Fruit fly (Drosophila melanogaster) whole organism, pupa: ENCODE data around the gene chm.

ENCODE experiments used
- CG12605 ChIP-seq: fragments of 200-800 bp; sonication (Bioruptor generic); IDR thresholded peaks from 2 replicates; pipeline ENCODE4 v1.3.6; 2022; ENCODE audit warnings: missing biosample characterization, missing genetic modification characterization
- CG13204 ChIP-seq: fragments of 200-800 bp; sonication (Bioruptor generic); optimal IDR thresholded peaks from 2 replicates; lab custom pipeline; 2018; ENCODE audit warnings: missing biosample characterization, mild to moderate bottlenecking, missing genetic modification characterization, moderate library complexity
- CG14655 ChIP-seq: fragments of 200-800 bp; sonication (Bioruptor generic); optimal IDR thresholded peaks from 3 replicates; lab custom pipeline; 2017; ENCODE audit warnings: mild to moderate bottlenecking, missing biosample characterization, missing genetic modification reagents, missing genetic modification characterization
- CG15710 ChIP-seq: fragments of 200-800 bp; sonication (Bioruptor generic); optimal IDR thresholded peaks from 2 replicates; lab custom pipeline; 2018; ENCODE audit warnings: missing biosample characterization, mild to moderate bottlenecking, missing genetic modification characterization, moderate library complexity
- CG17806 ChIP-seq: fragments of 200-800 bp; sonication (Bioruptor generic); optimal IDR thresholded peaks from 2 replicates; lab custom pipeline; 2018; ENCODE audit warnings: missing biosample characterization, mild to moderate bottlenecking, missing genetic modification characterization, moderate library complexity
- CG32121 ChIP-seq: fragments of 200-800 bp; sonication (Bioruptor generic); IDR thresholded peaks from 2 replicates; pipeline ENCODE4 v1.3.6; 2022; ENCODE audit warnings: missing biosample characterization, missing genetic modification characterization
- CG34367 ChIP-seq: fragments of 200-800 bp; sonication (Bioruptor generic); optimal IDR thresholded peaks from 2 replicates; lab custom pipeline; 2018; ENCODE audit warnings: missing biosample characterization, mild to moderate bottlenecking, missing genetic modification characterization
- CG4496 ChIP-seq: fragments of 200-800 bp; sonication (Bioruptor generic); IDR thresholded peaks from 3 replicates; pipeline ENCODE4 v1.3.6; 2022; ENCODE audit warnings: missing biosample characterization, missing genetic modification characterization
- CG8301 ChIP-seq: fragments of 200-800 bp; sonication (Bioruptor generic); optimal IDR thresholded peaks from 2 replicates; lab custom pipeline; 2018; ENCODE audit warnings: missing biosample characterization, mild to moderate bottlenecking, missing genetic modification characterization
- EcR ChIP-seq: fragments of 200-800 bp; sonication (Bioruptor generic); optimal IDR thresholded peaks from 3 replicates; lab custom pipeline; 2019; ENCODE audit warnings: missing biosample characterization, missing genetic modification characterization, mild to moderate bottlenecking, moderate library complexity, missing genetic modification reagents
- Pif1A ChIP-seq: fragments of 200-800 bp; sonication (Bioruptor generic); optimal IDR thresholded peaks from 3 replicates; lab custom pipeline; 2016; ENCODE audit warnings: missing biosample characterization, missing genetic modification characterization
- fd96Ca ChIP-seq: fragments of 200-800 bp; sonication (Bioruptor generic); IDR thresholded peaks from 3 replicates; pipeline ENCODE4 v1.3.6; 2022; ENCODE audit warnings: missing biosample characterization, missing genetic modification characterization

DNA sequence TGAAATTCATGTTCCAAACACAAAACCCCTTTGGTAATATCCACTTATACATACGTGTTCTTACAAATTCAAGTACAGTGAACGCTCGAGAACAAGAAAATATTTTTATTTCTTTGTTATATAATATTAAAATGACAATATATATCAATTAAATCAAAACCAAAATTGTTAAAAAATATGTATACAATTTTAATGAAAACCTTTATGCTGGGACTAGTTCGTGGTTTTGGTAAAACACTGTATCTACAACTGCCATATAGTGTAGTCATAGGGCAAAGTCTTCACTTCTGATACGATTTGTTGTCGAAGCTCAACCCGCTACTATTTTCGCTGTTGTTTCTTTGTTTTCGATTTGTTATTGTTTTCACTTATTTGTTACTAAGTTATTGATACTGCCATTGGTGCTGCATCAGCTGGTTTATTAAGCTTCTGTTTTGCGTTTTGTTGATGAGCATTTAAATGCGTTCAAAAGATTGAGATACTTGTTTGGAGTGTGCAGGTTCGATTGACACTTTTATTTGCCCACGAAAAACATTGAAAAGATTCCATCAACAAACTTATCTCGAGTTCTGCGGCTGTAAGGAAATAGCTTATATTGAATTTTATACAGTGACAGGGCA, 22.6 kb downstream of the chm start:
- TF ChIP-seq CG13204 (no peak), CG8301 (tag; lab: Kevin White, UChicago) (peak; percentile 28), CG32121 (GFP tag; lab: Robert Waterston, UW) (peak; percentile 47), CG34367 (peak; percentile 35), CG12605 (GFP tag; lab: Robert Waterston, UW) (peak; percentile 57), CG14655 (GFP tag; lab: Kevin White, UChicago) (peak; percentile 48), CG15710 (tag; lab: Kevin White, UChicago) (peak; percentile 51), CG17806 (tag; lab: Kevin White, UChicago) (peak; percentile 31), fd96Ca (GFP tag; lab: Robert Waterston, UW) (no peak), EcR (GFP tag; lab: Kevin White, UChicago) (no peak), Pif1A (GFP tag; lab: Kevin White, UChicago) (peak; percentile 22), CG4496 (no peak; the same call in 1 of the 3 replicates)
